Fruit fly (Drosophila melanogaster) whole organism, embryonic: Measurements from ENCODE around the gene Elp3.

Source experiments
- Bgb ChIP-seq: fragments of 200-800 bp; sonication (Bioruptor generic); IDR thresholded peaks from 2 replicates; pipeline ENCODE4 v1.3.6; 2022; ENCODE audit warnings: missing biosample characterization, missing genetic modification characterization; ENCODE audit not compliant: partially characterized antibody
- BtbVII ChIP-seq: fragments of 200-800 bp; sonication (Bioruptor generic); optimal IDR thresholded peaks from 3 replicates; lab custom pipeline; 2017; ENCODE audit warnings: missing biosample characterization, mild to moderate bottlenecking, missing genetic modification characterization
- Bteb2 ChIP-seq: fragments of 200-800 bp; sonication (Bioruptor generic); optimal IDR thresholded peaks from 2 replicates; lab custom pipeline; 2016; ENCODE audit warnings: missing biosample characterization, missing genetic modification characterization
- CG12219 ChIP-seq: fragments of 200-800 bp; sonication (Bioruptor generic); optimal IDR thresholded peaks from 3 replicates; lab custom pipeline; 2018; ENCODE audit warnings: missing biosample characterization, mild to moderate bottlenecking, missing genetic modification characterization
- CG12659 ChIP-seq: fragments of 200-800 bp; sonication (Bioruptor generic); optimal IDR thresholded peaks from 3 replicates; lab custom pipeline; 2017; ENCODE audit warnings: mild to moderate bottlenecking, missing biosample characterization, missing genetic modification reagents, missing genetic modification characterization
- CG12744 ChIP-seq: fragments of 200-800 bp; sonication (Bioruptor generic); optimal IDR thresholded peaks from 2 replicates; lab custom pipeline; 2016; ENCODE audit warnings: missing biosample characterization, missing genetic modification characterization
- CG13287 ChIP-seq: fragments of 200-800 bp; sonication (Bioruptor generic); IDR thresholded peaks from 2 replicates; pipeline ENCODE4 v1.3.6; 2022; ENCODE audit warnings: missing biosample characterization, missing genetic modification characterization; ENCODE audit not compliant: partially characterized antibody
- CG14710 ChIP-seq: fragments of 200-800 bp; sonication (Bioruptor generic); optimal IDR thresholded peaks from 3 replicates; lab custom pipeline; 2019; ENCODE audit warnings: missing biosample characterization, mild to moderate bottlenecking, missing genetic modification characterization, moderate library complexity
- CG16813 ChIP-seq: fragments of 200-800 bp; sonication (Bioruptor generic); IDR thresholded peaks from 3 replicates; pipeline ENCODE4 v1.3.6; 2022; ENCODE audit warnings: missing biosample characterization, missing genetic modification characterization; ENCODE audit not compliant: partially characterized antibody
- CG2116 ChIP-seq: fragments of 200-800 bp; sonication (Bioruptor generic); optimal IDR thresholded peaks from 3 replicates; lab custom pipeline; 2018; ENCODE audit warnings: missing biosample characterization, mild to moderate bottlenecking, missing genetic modification characterization
- CG32772 ChIP-seq: fragments of 200-800 bp; sonication (Bioruptor generic); IDR thresholded peaks from 2 replicates; pipeline ENCODE4 v1.3.6; 2022; ENCODE audit warnings: missing biosample characterization, missing genetic modification characterization
- CG34224 ChIP-seq: fragments of 200-800 bp; sonication (Bioruptor generic); IDR thresholded peaks from 3 replicates; pipeline ENCODE4 v1.3.6; 2022; ENCODE audit warnings: missing biosample characterization, missing genetic modification characterization; ENCODE audit not compliant: partially characterized antibody
- CG3838 ChIP-seq: fragments of 200-800 bp; sonication (Bioruptor generic); optimal IDR thresholded peaks from 3 replicates; lab custom pipeline; 2016; ENCODE audit warnings: missing biosample characterization, missing genetic modification characterization
- CG4404 ChIP-seq: fragments of 200-800 bp; sonication (Bioruptor generic); IDR thresholded peaks from 2 replicates; pipeline ENCODE4 v1.3.6; 2022; ENCODE audit warnings: missing biosample characterization, missing genetic modification characterization
- CG6689 ChIP-seq: fragments of 200-800 bp; sonication (Bioruptor generic); IDR thresholded peaks from 2 replicates; pipeline ENCODE4 v1.3.6; 2022; ENCODE audit warnings: missing biosample characterization, missing genetic modification characterization
- CG6791 ChIP-seq: fragments of 200-800 bp; sonication (Bioruptor generic); IDR thresholded peaks from 3 replicates; pipeline ENCODE4 v1.3.6; 2022; ENCODE audit warnings: missing biosample characterization, missing genetic modification characterization; ENCODE audit not compliant: partially characterized antibody
- CG6813 ChIP-seq: fragments of 200-800 bp; sonication (Bioruptor generic); optimal IDR thresholded peaks from 2 replicates; lab custom pipeline; 2017; ENCODE audit warnings: missing biosample characterization, missing genetic modification characterization, mild to moderate bottlenecking, moderate library complexity, missing genetic modification reagents
- CG8388 ChIP-seq: fragments of 200-800 bp; sonication (Bioruptor generic); optimal IDR thresholded peaks from 2 replicates; lab custom pipeline; 2019; ENCODE audit warnings: missing biosample characterization, mild to moderate bottlenecking, missing genetic modification characterization, moderate library complexity
- CG8478 ChIP-seq: fragments of >200 bp; optimal IDR thresholded peaks from 2 replicates; lab custom pipeline; 2018
- CG9437 ChIP-seq: fragments of 200-800 bp; sonication (Bioruptor generic); optimal IDR thresholded peaks from 2 replicates; lab custom pipeline; 2018; ENCODE audit warnings: missing biosample characterization, mild to moderate bottlenecking, missing genetic modification characterization
- CHES-1-like ChIP-seq: fragments of 200-800 bp; sonication (Bioruptor generic); optimal IDR thresholded peaks from 2 replicates; lab custom pipeline; 2016; ENCODE audit warnings: missing biosample characterization, missing genetic modification characterization
- Dfd ChIP-seq, 2 experiments: fragments of >200 bp; optimal IDR thresholded peaks; 2 replicates each; lab custom pipeline; 2017; ENCODE audit warnings: missing biosample characterization in 2 of 2, missing genetic modification characterization in 2 of 2
- Doc2 ChIP-seq: fragments of 200-800 bp; sonication (Bioruptor generic); IDR thresholded peaks from 2 replicates; pipeline ENCODE4 v1.3.6; 2022; ENCODE audit warnings: missing biosample characterization, missing genetic modification characterization
- Doc3 ChIP-seq: fragments of 200-800 bp; sonication (Bioruptor generic); IDR thresholded peaks from 3 replicates; pipeline ENCODE4 v1.3.6; 2022; ENCODE audit warnings: missing biosample characterization, missing genetic modification characterization; ENCODE audit not compliant: partially characterized antibody
- Dp ChIP-seq: fragments of 200-800 bp; sonication (Bioruptor generic); optimal IDR thresholded peaks from 2 replicates; lab custom pipeline; 2018; ENCODE audit warnings: missing biosample characterization, mild to moderate bottlenecking, missing genetic modification characterization, moderate library complexity
- Dref ChIP-seq: fragments of 200-800 bp; sonication (Bioruptor generic); IDR thresholded peaks from 2 replicates; pipeline ENCODE4 v1.3.6; 2022; ENCODE audit warnings: missing biosample characterization, missing genetic modification characterization
- Ets97D ChIP-seq: fragments of 200-800 bp; sonication (Bioruptor generic); optimal IDR thresholded peaks from 3 replicates; lab custom pipeline; 2016; ENCODE audit warnings: missing biosample characterization, missing genetic modification characterization
- HLHmδ ChIP-seq: fragments of 200-800 bp; sonication (Bioruptor generic); optimal IDR thresholded peaks from 2 replicates; lab custom pipeline; 2018; ENCODE audit warnings: missing biosample characterization, mild to moderate bottlenecking, missing genetic modification characterization, moderate library complexity
- Kr ChIP-seq: fragments of 200-800 bp; sonication (Bioruptor generic); optimal IDR thresholded peaks from 2 replicates; lab custom pipeline; 2017; ENCODE audit warnings: missing biosample characterization, mild to moderate bottlenecking, missing genetic modification characterization
- Myb ChIP-seq: fragments of 200-800 bp; sonication (Bioruptor generic); optimal IDR thresholded peaks from 2 replicates; lab custom pipeline; 2016; ENCODE audit warnings: missing biosample characterization, missing genetic modification characterization
- br ChIP-seq: fragments of >200 bp; optimal IDR thresholded peaks from 2 replicates; lab custom pipeline; 2017
- cg ChIP-seq: fragments of 200-800 bp; sonication (Bioruptor generic); optimal IDR thresholded peaks from 3 replicates; lab custom pipeline; 2019; ENCODE audit warnings: missing biosample characterization, mild to moderate bottlenecking, missing genetic modification characterization, moderate library complexity
- ci ChIP-seq: fragments of 200-800 bp; sonication (Bioruptor generic); IDR thresholded peaks from 3 replicates; pipeline ENCODE4 v1.3.6; 2022; ENCODE audit warnings: missing biosample characterization, missing genetic modification characterization
- ems ChIP-seq: fragments of 200-800 bp; sonication (Bioruptor generic); optimal IDR thresholded peaks from 3 replicates; lab custom pipeline; 2016; ENCODE audit warnings: missing biosample characterization, missing genetic modification characterization
- eve ChIP-seq, 2 experiments: fragments of >200 bp; optimal IDR thresholded peaks; 2 replicates each; lab custom pipeline; 2017; ENCODE audit warnings: missing biosample characterization in 2 of 2, missing genetic modification characterization in 2 of 2
- ind ChIP-seq: fragments of 200-800 bp; sonication (Bioruptor generic); optimal IDR thresholded peaks from 3 replicates; lab custom pipeline; 2016; ENCODE audit warnings: missing biosample characterization, missing genetic modification characterization
- mirr ChIP-seq: fragments of 200-800 bp; sonication (Bioruptor generic); optimal IDR thresholded peaks from 3 replicates; lab custom pipeline; 2018; ENCODE audit warnings: missing biosample characterization, mild to moderate bottlenecking, missing genetic modification characterization
- pfk ChIP-seq: fragments of 200-800 bp; sonication (Bioruptor generic); optimal IDR thresholded peaks from 2 replicates; lab custom pipeline; 2018; ENCODE audit warnings: missing biosample characterization, mild to moderate bottlenecking, missing genetic modification characterization, moderate library complexity
- pho ChIP-seq: fragments of 200-800 bp; sonication (Bioruptor generic); optimal IDR thresholded peaks from 2 replicates; lab custom pipeline; 2016; ENCODE audit warnings: missing biosample characterization, missing genetic modification characterization
- psq ChIP-seq: fragments of 200-800 bp; sonication (Bioruptor generic); optimal IDR thresholded peaks from 2 replicates; lab custom pipeline; 2017; ENCODE audit warnings: missing biosample characterization, missing genetic modification characterization
- pzg ChIP-seq: fragments of 200-800 bp; sonication (Bioruptor generic); optimal IDR thresholded peaks from 3 replicates; lab custom pipeline; 2018; ENCODE audit warnings: missing biosample characterization, mild to moderate bottlenecking, missing genetic modification characterization, moderate library complexity
- sc ChIP-seq, 3 experiments: fragments of >200 bp in 2 of 3; fragments of 200-800 bp in 1 of 3; sonication (Bioruptor generic) in 1 of 3; optimal IDR thresholded peaks; 2 replicates in 2 of 3; 3 replicates in 1 of 3; lab custom pipeline; 2017; ENCODE audit warnings: mild to moderate bottlenecking in 1 of 3, missing biosample characterization in 1 of 3, missing genetic modification characterization in 1 of 3, missing genetic modification reagents in 1 of 3
- sens-2 ChIP-seq: fragments of 200-800 bp; sonication (Bioruptor generic); IDR thresholded peaks from 2 replicates; pipeline ENCODE4 v1.3.6; 2022; ENCODE audit warnings: missing biosample characterization, missing genetic modification characterization
- slp2 ChIP-seq: fragments of 200-800 bp; sonication (Bioruptor generic); optimal IDR thresholded peaks from 2 replicates; lab custom pipeline; 2016; ENCODE audit warnings: missing biosample characterization, missing genetic modification characterization
- so ChIP-seq: fragments of 200-800 bp; sonication (Bioruptor generic); IDR thresholded peaks from 3 replicates; pipeline ENCODE4 v1.3.6; 2022; ENCODE audit warnings: missing biosample characterization, missing genetic modification characterization
- tna ChIP-seq: fragments of 200-800 bp; sonication (Bioruptor generic); IDR thresholded peaks from 2 replicates; pipeline ENCODE4 v1.3.6; 2022; ENCODE audit warnings: missing biosample characterization, missing genetic modification characterization; ENCODE audit not compliant: partially characterized antibody
- trem ChIP-seq: fragments of 200-800 bp; optimal IDR thresholded peaks from 3 replicates; lab custom pipeline; 2019; ENCODE audit warnings: missing biosample characterization, mild to moderate bottlenecking, missing genetic modification characterization, moderate library complexity
- vvl ChIP-seq: fragments of 200-800 bp; sonication (Bioruptor generic); IDR thresholded peaks from 2 replicates; pipeline ENCODE4 v1.3.6; 2022; ENCODE audit warnings: missing biosample characterization, missing genetic modification characterization
- zen ChIP-seq: fragments of 200-800 bp; sonication (Bioruptor generic); optimal IDR thresholded peaks from 3 replicates; lab custom pipeline; 2018; ENCODE audit warnings: missing biosample characterization, mild to moderate bottlenecking, missing genetic modification characterization, moderate library complexity

The Elp3 gene

DNA sequence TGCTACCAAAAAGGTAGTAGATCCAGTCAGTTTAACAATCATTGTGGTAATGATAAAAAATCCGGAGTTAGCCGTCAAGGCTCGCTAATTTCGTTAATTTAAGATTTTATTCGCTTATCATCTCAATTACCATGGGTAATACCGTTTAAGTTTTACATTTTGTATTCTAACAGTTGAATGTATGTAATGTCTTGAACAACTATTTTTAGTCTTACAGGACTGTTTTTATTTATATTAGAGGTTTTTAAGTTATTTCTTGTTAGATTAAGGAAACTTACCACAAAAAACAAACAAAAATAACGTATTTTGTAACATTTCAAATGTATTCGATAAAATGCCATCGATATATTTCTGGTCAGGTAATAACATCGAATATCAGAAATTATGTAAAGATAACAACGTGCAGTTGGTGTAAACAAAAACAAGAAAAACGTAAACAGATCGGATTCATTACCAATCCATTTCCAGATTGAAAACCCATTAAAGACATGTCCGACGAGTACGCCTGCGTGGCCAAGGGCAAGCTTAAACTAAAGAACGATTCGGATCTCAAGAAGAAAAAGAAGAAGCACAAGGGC is 2.4 kb upstream of the Elp3 start, which contains the start of the genes Sfp24F and CG15432:
TSS of gene Sfp24F (minus strand) at position 51 of the 578 bp plus-strand sequence.
TSS of gene CG15432 (plus strand) at position 311 of the 578 bp plus-strand sequence.
- no peak for TF ChIP-seq ind
- no peak; the same call in 2 of the 3 replicates for TF ChIP-seq ci
- TF ChIP-seq CG12744 (GFP tag; lab: Kevin White, UChicago): no peak
- TF ChIP-seq Kr (GFP tag; lab: Kevin White, UChicago): no peak
- no peak for TF ChIP-seq CG32772 (GFP tag; lab: Robert Waterston, UW)
- TF ChIP-seq trem (tag; lab: Kevin White, UChicago): peak; percentile 43
- no peak for TF ChIP-seq CG8388 (GFP tag; lab: Kevin White, UChicago)
- no peak for TF ChIP-seq CG6689 (GFP tag; lab: Robert Waterston, UW)
- TF ChIP-seq Doc3 (GFP tag; lab: Robert Waterston, UW): 0 out of 3 replicates have a peak, but pooled peaks have one; percentile 34
- no peak for TF ChIP-seq ems (GFP tag; lab: Kevin White, UChicago)
- TF ChIP-seq br (lab: Kevin White, UChicago): no peak
- TF ChIP-seq sc (optimal IDR thresholded peaks at IDR 0.05; lab: Kevin White, UChicago): no peak
- no peak for TF ChIP-seq sc (GFP tag; optimal IDR thresholded peaks at IDR 0.05; lab: Kevin White, UChicago)
- TF ChIP-seq Bgb (GFP tag; lab: Robert Waterston, UW): peak; percentile 59
- TF ChIP-seq Dfd (GFP tag; optimal IDR thresholded peaks at IDR 0.05; lab: Kevin White, UChicago): no peak
- TF ChIP-seq sens-2 (GFP tag; lab: Robert Waterston, UW): no peak
- TF ChIP-seq CG14710: peak; percentile 40
- peak; percentile 94 for TF ChIP-seq CG9437 (GFP tag; lab: Kevin White, UChicago)
- TF ChIP-seq BtbVII (GFP tag; lab: Kevin White, UChicago): no peak
- peak; percentile 39; the same call in 1 of the 2 replicates for TF ChIP-seq tna (GFP tag; lab: Robert Waterston, UW)
- no peak for TF ChIP-seq CG3838 (GFP tag; lab: Kevin White, UChicago)
- TF ChIP-seq Bteb2: no peak
- TF ChIP-seq pho (GFP tag; lab: Kevin White, UChicago): no peak
- peak; percentile 83 for TF ChIP-seq Dref (GFP tag; lab: Robert Waterston, UW)
- TF ChIP-seq vvl: no peak
- peak; percentile 63; the same call in 2 of the 3 replicates for TF ChIP-seq CG34224 (GFP tag; lab: Robert Waterston, UW)
- TF ChIP-seq zen: no peak
- peak; percentile 94 for TF ChIP-seq Myb (GFP tag; lab: Kevin White, UChicago)
- no peak for TF ChIP-seq psq (GFP tag; lab: Kevin White, UChicago)
- no peak for TF ChIP-seq CG6813 (GFP tag; lab: Kevin White, UChicago)
- no peak for TF ChIP-seq HLHmδ (GFP tag; lab: Kevin White, UChicago)
- no peak for TF ChIP-seq cg (GFP tag; lab: Kevin White, UChicago)
- TF ChIP-seq CG16813: peak; percentile 43; the same call in 1 of the 3 replicates
- TF ChIP-seq so: no peak
- no peak for TF ChIP-seq eve (GFP tag; optimal IDR thresholded peaks at IDR 0.05; lab: Kevin White, UChicago)
- no peak for TF ChIP-seq pfk
- peak; percentile 5 for TF ChIP-seq CHES-1-like (GFP tag; lab: Kevin White, UChicago)
- peak; percentile 77 for TF ChIP-seq CG13287 (GFP tag; lab: Robert Waterston, UW)
- peak; percentile 8 for TF ChIP-seq CG12659 (GFP tag; lab: Kevin White, UChicago)
- TF ChIP-seq CG2116 (GFP tag; lab: Kevin White, UChicago): peak; percentile 72
- TF ChIP-seq slp2: peak; percentile 27
- no peak for TF ChIP-seq CG8478
- no peak for TF ChIP-seq Doc2 (GFP tag; lab: Robert Waterston, UW)
- peak; percentile 61; the same call in 1 of the 3 replicates for TF ChIP-seq CG6791 (GFP tag; lab: Robert Waterston, UW)
- no peak for TF ChIP-seq mirr (GFP tag; lab: Kevin White, UChicago)
- peak; percentile 8 for TF ChIP-seq Ets97D (GFP tag; lab: Kevin White, UChicago)
- peak; percentile 56 for TF ChIP-seq pzg
- peak; percentile 67 for TF ChIP-seq Dp (GFP tag; lab: Kevin White, UChicago)
- no peak for TF ChIP-seq CG12219 (GFP tag; lab: Kevin White, UChicago)
- TF ChIP-seq CG4404 (GFP tag; lab: Robert Waterston, UW): no peak
